Fruit fly (Drosophila melanogaster) whole organism, pupa: ENCODE data around the gene Fmr1.

Experiments used
- CG4496 ChIP-seq: fragments of 200-800 bp; sonication (Bioruptor generic); IDR thresholded peaks from 3 replicates; pipeline ENCODE4 v1.3.6; 2022; ENCODE audit warnings: missing biosample characterization, missing genetic modification characterization
- CG8301 ChIP-seq: fragments of 200-800 bp; sonication (Bioruptor generic); optimal IDR thresholded peaks from 2 replicates; lab custom pipeline; 2018; ENCODE audit warnings: missing biosample characterization, mild to moderate bottlenecking, missing genetic modification characterization
- CG9948 ChIP-seq: fragments of 200-800 bp; sonication (Bioruptor generic); optimal IDR thresholded peaks from 2 replicates; lab custom pipeline; 2018; ENCODE audit warnings: missing biosample characterization, mild to moderate bottlenecking, missing genetic modification characterization, moderate library complexity
- D1 ChIP-seq: fragments of 200-800 bp; sonication (Bioruptor generic); optimal IDR thresholded peaks from 2 replicates; lab custom pipeline; 2018; ENCODE audit warnings: missing biosample characterization, mild to moderate bottlenecking, missing genetic modification characterization, moderate library complexity
- EcR ChIP-seq: fragments of 200-800 bp; sonication (Bioruptor generic); optimal IDR thresholded peaks from 3 replicates; lab custom pipeline; 2019; ENCODE audit warnings: missing biosample characterization, missing genetic modification characterization, mild to moderate bottlenecking, moderate library complexity, missing genetic modification reagents
- Ets98B ChIP-seq: fragments of 200-800 bp; sonication (Bioruptor generic); IDR thresholded peaks from 2 replicates; pipeline ENCODE4 v1.3.6; 2022; ENCODE audit warnings: missing biosample characterization, missing genetic modification characterization
- Pif1A ChIP-seq: fragments of 200-800 bp; sonication (Bioruptor generic); optimal IDR thresholded peaks from 3 replicates; lab custom pipeline; 2016; ENCODE audit warnings: missing biosample characterization, missing genetic modification characterization
- rn ChIP-seq: fragments of 200-800 bp; sonication (Bioruptor generic); IDR thresholded peaks from 2 replicates; pipeline ENCODE4 v1.3.6; 2022; ENCODE audit warnings: missing biosample characterization, missing genetic modification characterization

- TF ChIP-seq CG4496 (GFP tag; lab: Robert Waterston, UW) (0 out of 3 replicates have a peak, but pooled peaks have one; percentile 18), Ets98B (no peak), EcR (GFP tag; lab: Kevin White, UChicago) (peak; percentile 82), D1 (tag; lab: Kevin White, UChicago) (no peak), CG8301 (tag; lab: Kevin White, UChicago) (no peak), CG9948 (no peak), Pif1A (GFP tag; lab: Kevin White, UChicago) (no peak), rn (GFP tag; lab: Robert Waterston, UW) (no peak)
These were observed 25.7 kb downstream of the Fmr1 start for dm6 chr3R:10084179-10084647.
